Worm (Caenorhabditis elegans): ENCODE measurements around the gene mif-2.
"Not testable (repeated sequence)": the region's sequence is repeated elsewhere in the genome, so short reads cannot be mapped to it uniquely, and the experiment has no call there.

mif-2 gene

DNA sequence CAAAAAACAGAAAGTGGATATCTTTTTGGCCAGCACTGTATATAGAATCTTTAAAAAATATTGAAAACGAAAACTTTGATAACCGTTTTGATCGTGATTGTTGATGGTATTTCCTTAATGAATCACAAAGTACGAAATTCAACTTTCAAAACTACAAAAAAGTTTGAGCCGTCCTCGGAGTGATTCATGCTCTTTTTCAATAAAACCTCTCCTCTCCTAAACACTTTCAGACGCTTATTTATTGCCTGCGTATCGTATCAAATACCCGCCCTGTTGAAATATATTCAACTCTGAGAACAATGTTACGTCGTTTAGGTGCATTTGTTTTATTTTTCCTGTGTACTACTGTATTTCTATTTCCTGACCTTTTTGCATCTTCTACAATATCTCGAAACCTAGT is 42.7 kb upstream of the mif-2 start:
- TF ChIP-seq ceh-18 (tag; optimal IDR thresholded peaks at IDR 0.05) (no peak), ceh-14 (tag; optimal IDR thresholded peaks at IDR 0.05) (no peak), K09A11.1 (tag; optimal IDR thresholded peaks at IDR 0.05; ENCODE audit: insufficient read depth) (no peak), unc-42 (tag; optimal IDR thresholded peaks at IDR 0.05) (no peak), ceh-19 (GFP tag; optimal IDR thresholded peaks at IDR 0.05) (no peak), ceh-22 (tag; optimal IDR thresholded peaks at IDR 0.05) (no peak)

- not testable (repeated sequence) for TF ChIP-seq pax-1 (tag; optimal IDR thresholded peaks at IDR 0.05); rnt-1 (tag; optimal IDR thresholded peaks at IDR 0.05); unc-55 (GFP tag; optimal IDR thresholded peaks at IDR 0.05)
Observed at ce11 chrV:12020026-12020425, 41.8 kb upstream of the mif-2 start, which contains the start of gene F10C2.3. TSS of gene F10C2.3 (plus strand) at chrV:12020326.

ce11 chrV:12013298-12013697 is 35.0 kb upstream of the mif-2 start, which contains the start of gene add-2:
TSS of gene add-2 (minus strand) at chrV:12013406.
- TF ChIP-seq pqm-1 (tag; optimal IDR thresholded peaks at IDR 0.05) (no peak), pha-4 (tag; optimal IDR thresholded peaks at IDR 0.05) (no peak), fkh-10 (GFP tag; optimal IDR thresholded peaks at IDR 0.05) (no peak), ceh-45 (GFP tag; IDR thresholded peaks at IDR 0.05) (no peak), elt-4 (tag; optimal IDR thresholded peaks at IDR 0.05) (no peak), dve-1 (tag; optimal IDR thresholded peaks at IDR 0.05) (no peak), pag-3 (tag; optimal IDR thresholded peaks at IDR 0.05; ENCODE audit: borderline replicate concordance) (no peak), ceh-48 (tag; optimal IDR thresholded peaks at IDR 0.05) (no peak), tbx-2 (tag; optimal IDR thresholded peaks at IDR 0.05) (no peak), ceh-6 (GFP tag; optimal IDR thresholded peaks at IDR 0.05) (no peak), unc-86 (tag; optimal IDR thresholded peaks at IDR 0.05) (no peak), ttx-3 (tag; optimal IDR thresholded peaks at IDR 0.05) (no peak), unc-55 (GFP tag; optimal IDR thresholded peaks at IDR 0.05) (no peak), pat-9 (tag; optimal IDR thresholded peaks at IDR 0.05) (no peak), pha-2 (tag; optimal IDR thresholded peaks at IDR 0.05) (no peak), ceh-30 (tag; optimal IDR thresholded peaks at IDR 0.05) (no peak), ceh-34 (tag; optimal IDR thresholded peaks at IDR 0.05) (no peak), pax-1 (tag; optimal IDR thresholded peaks at IDR 0.05) (no peak), nhr-11 (tag; optimal IDR thresholded peaks at IDR 0.05) (no peak)

- no peak for TF ChIP-seq dve-1 (tag; optimal IDR thresholded peaks at IDR 0.05)
- no peak for TF ChIP-seq rnt-1 (tag; optimal IDR thresholded peaks at IDR 0.05)
- no peak for TF ChIP-seq ttx-3 (tag; optimal IDR thresholded peaks at IDR 0.05)
- TF ChIP-seq che-1 (tag; optimal IDR thresholded peaks at IDR 0.05): no peak
- TF ChIP-seq pha-4 (tag; optimal IDR thresholded peaks at IDR 0.05): no peak
- no peak for TF ChIP-seq nhr-11 (tag; optimal IDR thresholded peaks at IDR 0.05)
- no peak for TF ChIP-seq ceh-48 (tag; optimal IDR thresholded peaks at IDR 0.05)
- TF ChIP-seq ceh-31 (tag; optimal IDR thresholded peaks at IDR 0.05): no peak
- TF ChIP-seq nhr-232 (tag; optimal IDR thresholded peaks at IDR 0.05): no peak
Observed at ce11 chrV:12011686-12012085, 33.4 kb upstream of the mif-2 start.

- TF ChIP-seq ttx-3 (tag; optimal IDR thresholded peaks at IDR 0.05) (no peak), ztf-16 (tag; optimal IDR thresholded peaks at IDR 0.05) (no peak), hlh-8 (tag; optimal IDR thresholded peaks at IDR 0.05) (no peak), ceh-34 (tag; optimal IDR thresholded peaks at IDR 0.05) (no peak), F13H6.1 (tag; optimal IDR thresholded peaks at IDR 0.05) (no peak), tbx-2 (tag; optimal IDR thresholded peaks at IDR 0.05) (no peak), K09A11.1 (tag; optimal IDR thresholded peaks at IDR 0.05; ENCODE audit: insufficient read depth) (no peak), C38D4.7 (GFP tag; optimal IDR thresholded peaks at IDR 0.05) (no peak)
Observed at ce11 chrV:12006495-12006894, 28.2 kb upstream of the mif-2 start, which contains the start of gene F57F5.3. TSS of gene F57F5.3 (minus strand) at chrV:12006595.
